Worm (Caenorhabditis elegans) whole organism, L2 larva: ENCODE results near the gene angl-1.

Source experiments
- R02D3.7 ChIP-seq: fragments of 150-350 bp; optimal IDR thresholded peaks from 2 replicates; lab custom pipeline; 2014; ENCODE audit warnings: missing biosample characterization, missing genetic modification characterization
- ZK546.5 ChIP-seq: sonication (generic microtip); optimal IDR thresholded peaks from 2 replicates; lab custom pipeline; 2017; ENCODE audit warnings: missing biosample characterization, missing genetic modification characterization
- nhr-6 ChIP-seq: fragments of 150-350 bp; optimal IDR thresholded peaks from 2 replicates; lab custom pipeline; 2014; ENCODE audit warnings: missing biosample characterization, missing genetic modification characterization

ce11 chrV:2617499-2617898 is 35.4 kb upstream of the angl-1 start:
- TF ChIP-seq nhr-6 (tag; lab: Kevin White, UChicago) (no peak), ZK546.5 (tag; lab: Kevin White, UChicago) (no peak), R02D3.7 (no peak)
